Fruit fly (Drosophila melanogaster) whole organism, prepupa: ENCODE results near the gene eIF4H2.

ENCODE experiments used
- Blimp-1 ChIP-seq: fragments of 200-800 bp; sonication (Bioruptor generic); optimal IDR thresholded peaks from 3 replicates; lab custom pipeline; 2017; ENCODE audit warnings: missing biosample characterization, missing genetic modification characterization, mild to moderate bottlenecking, moderate library complexity, missing genetic modification reagents
- CG11294 ChIP-seq: fragments of 200-800 bp; sonication (Bioruptor generic); IDR thresholded peaks from 2 replicates; pipeline ENCODE4 v1.3.6; 2022; ENCODE audit warnings: missing biosample characterization, missing genetic modification characterization
- CG11762 ChIP-seq: fragments of 200-800 bp; sonication (Bioruptor generic); optimal IDR thresholded peaks from 3 replicates; lab custom pipeline; 2016; ENCODE audit warnings: missing biosample characterization, missing genetic modification characterization; ENCODE audit not compliant: insufficient read depth
- CG16779 ChIP-seq: fragments of 200-800 bp; sonication (Bioruptor generic); optimal IDR thresholded peaks from 3 replicates; lab custom pipeline; 2017; ENCODE audit warnings: missing biosample characterization, mild to moderate bottlenecking, missing genetic modification characterization
- CG34406 ChIP-seq: fragments of 200-800 bp; sonication (Bioruptor generic); optimal IDR thresholded peaks from 3 replicates; lab custom pipeline; 2016; ENCODE audit warnings: missing biosample characterization, missing genetic modification characterization
- CG3919 ChIP-seq: fragments of 200-800 bp; sonication (Bioruptor generic); optimal IDR thresholded peaks from 3 replicates; lab custom pipeline; 2016; ENCODE audit warnings: missing biosample characterization, missing genetic modification characterization
- CG4318 ChIP-seq: fragments of 200-800 bp; sonication (Bioruptor generic); optimal IDR thresholded peaks from 3 replicates; lab custom pipeline; 2017; ENCODE audit warnings: missing biosample characterization, mild to moderate bottlenecking, missing genetic modification characterization
- CG6163 ChIP-seq: fragments of 200-800 bp; sonication (Bioruptor generic); IDR thresholded peaks from 3 replicates; pipeline ENCODE4 v1.3.6; 2022; ENCODE audit warnings: missing biosample characterization, missing genetic modification characterization
- CG6276 ChIP-seq: fragments of 200-800 bp; sonication (Bioruptor generic); optimal IDR thresholded peaks from 2 replicates; lab custom pipeline; 2017; ENCODE audit warnings: missing biosample characterization, mild to moderate bottlenecking, missing genetic modification characterization
- CG6792 ChIP-seq: fragments of 200-800 bp; sonication (Bioruptor generic); optimal IDR thresholded peaks from 3 replicates; lab custom pipeline; 2016; ENCODE audit warnings: missing biosample characterization, missing genetic modification characterization
- CG6854 ChIP-seq: fragments of 200-800 bp; sonication (Bioruptor generic); optimal IDR thresholded peaks from 2 replicates; lab custom pipeline; 2017; ENCODE audit warnings: missing biosample characterization, mild to moderate bottlenecking, missing genetic modification characterization
- CG7368 ChIP-seq: fragments of 200-800 bp; sonication (Bioruptor generic); optimal IDR thresholded peaks from 3 replicates; lab custom pipeline; 2016; ENCODE audit warnings: missing biosample characterization, missing genetic modification characterization
- CG8119 ChIP-seq: fragments of 200-800 bp; sonication (Bioruptor generic); IDR thresholded peaks from 3 replicates; pipeline ENCODE4 v1.3.6; 2022; ENCODE audit warnings: missing biosample characterization, missing genetic modification characterization
- CG8319 ChIP-seq: fragments of 200-800 bp; sonication (Bioruptor generic); optimal IDR thresholded peaks from 3 replicates; lab custom pipeline; 2016; ENCODE audit warnings: missing biosample characterization, missing genetic modification characterization
- Eip78C ChIP-seq: fragments of 200-800 bp; sonication (Bioruptor generic); peaks from one replicate; lab custom pipeline; 2016; ENCODE audit warnings: missing biosample characterization, missing genetic modification characterization
- Ets21C ChIP-seq: fragments of 200-800 bp; sonication (Bioruptor generic); optimal IDR thresholded peaks from 3 replicates; lab custom pipeline; 2016; ENCODE audit warnings: missing biosample characterization, missing genetic modification characterization
- Hr38 ChIP-seq: sonication (Bioruptor generic); optimal IDR thresholded peaks from 2 replicates; lab custom pipeline; 2016; ENCODE audit warnings: missing biosample characterization, missing genetic modification characterization
- Lpt ChIP-seq: fragments of 200-800 bp; sonication (Bioruptor generic); optimal IDR thresholded peaks from 3 replicates; lab custom pipeline; 2016; ENCODE audit warnings: missing biosample characterization, missing genetic modification characterization
- Smox ChIP-seq: fragments of 200-800 bp; sonication (Bioruptor generic); optimal IDR thresholded peaks from 3 replicates; lab custom pipeline; 2016; ENCODE audit warnings: missing biosample characterization, missing genetic modification characterization
- Sox14 ChIP-seq: fragments of 200-800 bp; sonication (Bioruptor generic); optimal IDR thresholded peaks from 3 replicates; lab custom pipeline; 2016; ENCODE audit warnings: missing biosample characterization, missing genetic modification characterization
- acj6 ChIP-seq: fragments of 200-800 bp; sonication (Bioruptor generic); optimal IDR thresholded peaks from 3 replicates; lab custom pipeline; 2016; ENCODE audit warnings: missing biosample characterization, missing genetic modification characterization
- cyc ChIP-seq: fragments of 200-800 bp; sonication (Bioruptor generic); optimal IDR thresholded peaks from 3 replicates; lab custom pipeline; 2016; ENCODE audit warnings: missing biosample characterization, missing genetic modification characterization
- esn ChIP-seq: fragments of 200-800 bp; sonication (Bioruptor generic); optimal IDR thresholded peaks from 2 replicates; lab custom pipeline; 2016; ENCODE audit warnings: missing biosample characterization, mild to moderate bottlenecking, missing genetic modification characterization, moderate library complexity
- fd59A ChIP-seq: fragments of 200-800 bp; sonication (Bioruptor generic); optimal IDR thresholded peaks from 2 replicates; lab custom pipeline; 2017; ENCODE audit warnings: missing biosample characterization, mild to moderate bottlenecking, missing genetic modification characterization, missing genetic modification reagents
- fd85E ChIP-seq: fragments of 200-800 bp; sonication (Bioruptor generic); optimal IDR thresholded peaks from 3 replicates; lab custom pipeline; 2016; ENCODE audit warnings: missing biosample characterization, missing genetic modification characterization
- fkh ChIP-seq: fragments of 200-800 bp; sonication (Bioruptor generic); optimal IDR thresholded peaks from 3 replicates; lab custom pipeline; 2017; ENCODE audit warnings: missing biosample characterization, mild to moderate bottlenecking, missing genetic modification characterization, moderate library complexity
- lz ChIP-seq: fragments of 200-800 bp; sonication (Bioruptor generic); optimal IDR thresholded peaks from 3 replicates; lab custom pipeline; 2016; ENCODE audit warnings: missing biosample characterization, missing genetic modification characterization
- pdm3 ChIP-seq: fragments of 200-800 bp; sonication (Bioruptor generic); optimal IDR thresholded peaks from 3 replicates; lab custom pipeline; 2016; ENCODE audit warnings: missing biosample characterization, missing genetic modification characterization
- ss ChIP-seq, 2 experiments: fragments of 200-800 bp; sonication (Bioruptor generic); optimal IDR thresholded peaks; 2 replicates in 1 of 2; 3 replicates in 1 of 2; lab custom pipeline; 2017 to 2018; ENCODE audit warnings: mild to moderate bottlenecking in 2 of 2, missing biosample characterization in 2 of 2, missing genetic modification characterization in 2 of 2, moderate library complexity in 1 of 2
- svp ChIP-seq: fragments of 200-800 bp; sonication (Bioruptor generic); peaks from one replicate; lab custom pipeline; 2016; ENCODE audit warnings: missing biosample characterization, missing genetic modification characterization
- topi ChIP-seq: fragments of 200-800 bp; sonication (Bioruptor generic); optimal IDR thresholded peaks from 3 replicates; lab custom pipeline; 2016; ENCODE audit warnings: missing biosample characterization, missing genetic modification characterization
- vri ChIP-seq: fragments of 200-800 bp; sonication (Bioruptor generic); optimal IDR thresholded peaks from 3 replicates; lab custom pipeline; 2016; ENCODE audit warnings: missing biosample characterization, mild to moderate bottlenecking, missing genetic modification characterization

eIF4H2 gene

dm6 chr3R:30765306-30766033 lies 39.6 kb downstream of the eIF4H2 start, which contains the start of gene zfh1 (continued):
- no peak for TF ChIP-seq CG7368 (GFP tag; lab: Kevin White, UChicago)
- TF ChIP-seq CG6854 (GFP tag; lab: Kevin White, UChicago), result no peak
- no peak for TF ChIP-seq fd59A (GFP tag; lab: Kevin White, UChicago)
- no peak for TF ChIP-seq lz (GFP tag; lab: Kevin White, UChicago)
- TF ChIP-seq fd85E (GFP tag; lab: Kevin White, UChicago), result no peak
- TF ChIP-seq ss (GFP tag; optimal IDR thresholded peaks at IDR 0.05; lab: Kevin White, UChicago), result no peak
- no peak for TF ChIP-seq CG8319 (GFP tag; lab: Kevin White, UChicago)
- no peak for TF ChIP-seq CG11762 (GFP tag; lab: Kevin White, UChicago)

DNA sequence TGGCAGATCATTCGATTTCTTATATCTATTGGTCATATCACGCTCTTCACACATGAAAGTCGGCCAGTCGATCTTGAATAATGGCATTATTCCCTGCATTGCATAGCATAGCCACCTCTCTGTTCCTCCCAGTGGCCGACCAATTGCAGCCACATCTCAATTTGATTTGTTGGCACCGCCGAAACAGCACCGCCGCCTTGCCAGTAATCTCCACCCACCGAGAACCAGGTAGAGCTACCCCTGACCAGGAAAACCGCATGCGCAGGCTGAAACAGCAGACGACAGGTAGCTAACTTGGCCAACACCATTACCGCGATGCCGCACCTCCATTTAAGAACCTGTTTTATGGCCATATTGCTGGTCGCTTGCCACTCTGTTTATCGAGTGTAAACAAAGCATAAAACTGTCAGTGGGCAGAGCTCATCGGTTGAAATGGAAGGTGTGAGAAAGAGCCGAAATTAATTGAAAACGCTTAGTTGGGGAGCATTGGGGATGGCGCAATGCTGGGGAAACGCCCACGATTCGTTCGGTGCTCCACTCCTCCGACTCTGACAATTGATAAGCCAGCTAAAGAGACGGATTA lies 41.1 kb downstream of the eIF4H2 start:
- no peak for TF ChIP-seq CG16779
- TF ChIP-seq svp (GFP tag; lab: Kevin White, UChicago), result peak; percentile 43
- no peak for TF ChIP-seq Blimp-1 (GFP tag; lab: Kevin White, UChicago)
- no peak for TF ChIP-seq CG6854 (GFP tag; lab: Kevin White, UChicago)
- no peak for TF ChIP-seq CG6163 (GFP tag; lab: Robert Waterston, UW)
- no peak for TF ChIP-seq Hr38 (GFP tag; lab: Kevin White, UChicago)
- TF ChIP-seq fkh (GFP tag; lab: Kevin White, UChicago), result peak; percentile 78

DNA sequence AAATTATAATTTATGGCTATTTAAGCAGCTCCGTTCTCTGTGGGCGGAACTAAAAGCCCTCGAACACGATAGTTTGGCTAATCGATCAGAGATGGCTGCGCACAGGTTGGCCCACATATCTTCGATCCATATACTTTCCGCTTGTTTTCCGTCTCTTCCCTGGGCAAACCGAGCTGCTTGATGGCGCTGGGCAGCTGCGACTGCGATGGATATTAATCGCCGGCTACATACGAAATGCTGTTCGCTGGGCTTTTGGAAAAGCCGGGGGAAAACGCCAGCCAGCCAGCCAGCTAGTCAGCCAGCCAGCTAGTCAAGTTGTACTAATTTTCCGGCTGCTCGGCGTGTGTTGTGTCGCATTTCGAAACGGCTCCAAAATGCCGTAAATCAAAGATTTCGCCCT lies 41.7 kb downstream of the eIF4H2 start:
- TF ChIP-seq CG16779 (no peak), acj6 (GFP tag; lab: Kevin White, UChicago) (no peak), CG4318 (GFP tag; lab: Kevin White, UChicago) (no peak), svp (GFP tag; lab: Kevin White, UChicago) (no peak), CG8119 (GFP tag; lab: Robert Waterston, UW) (no peak), CG11294 (GFP tag; lab: Robert Waterston, UW) (no peak), CG6792 (no peak), vri (no peak), Sox14 (GFP tag; lab: Kevin White, UChicago) (no peak), Lpt (no peak), CG3919 (GFP tag; lab: Kevin White, UChicago) (no peak), Smox (no peak), esn (GFP tag; lab: Kevin White, UChicago) (no peak), cyc (no peak), pdm3 (no peak), Ets21C (GFP tag; lab: Kevin White, UChicago) (no peak), CG6276 (GFP tag; lab: Kevin White, UChicago) (no peak), CG8319 (GFP tag; lab: Kevin White, UChicago) (no peak), topi (GFP tag; lab: Kevin White, UChicago) (no peak), Eip78C (GFP tag; lab: Kevin White, UChicago) (no peak)

DNA sequence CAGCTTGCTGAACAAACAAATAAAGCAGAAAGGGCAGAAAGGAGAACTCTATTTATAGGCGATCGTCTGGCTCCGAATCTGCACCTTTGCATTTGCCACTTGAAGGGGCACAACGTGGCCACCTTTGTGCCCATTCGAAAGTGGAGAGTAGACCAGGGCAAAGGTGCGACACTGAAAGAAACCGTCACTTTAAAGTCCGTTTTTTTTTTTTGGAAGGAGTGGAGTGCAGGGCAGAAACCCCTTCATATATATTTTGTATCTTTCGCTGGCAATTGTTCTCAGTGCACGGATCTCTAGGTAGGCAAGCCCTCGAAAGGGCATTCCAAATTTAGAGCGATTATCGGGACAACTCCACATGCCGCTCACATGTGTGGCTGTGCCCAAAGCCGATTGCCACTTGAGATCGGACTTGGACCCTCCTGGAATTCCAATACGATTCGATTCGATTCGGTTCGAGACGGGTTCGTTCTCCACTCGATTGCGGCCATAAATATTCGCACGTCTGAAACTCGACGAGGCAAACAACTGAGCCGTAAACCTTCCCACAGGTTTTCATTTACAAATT lies 44.3 kb downstream of the eIF4H2 start:
- TF ChIP-seq svp (GFP tag; lab: Kevin White, UChicago), result peak; percentile 61
- TF ChIP-seq Eip78C (GFP tag; lab: Kevin White, UChicago), result peak; percentile 22
- peak; percentile 34 for TF ChIP-seq CG3919 (GFP tag; lab: Kevin White, UChicago)
- TF ChIP-seq CG8319 (GFP tag; lab: Kevin White, UChicago), result no peak

DNA sequence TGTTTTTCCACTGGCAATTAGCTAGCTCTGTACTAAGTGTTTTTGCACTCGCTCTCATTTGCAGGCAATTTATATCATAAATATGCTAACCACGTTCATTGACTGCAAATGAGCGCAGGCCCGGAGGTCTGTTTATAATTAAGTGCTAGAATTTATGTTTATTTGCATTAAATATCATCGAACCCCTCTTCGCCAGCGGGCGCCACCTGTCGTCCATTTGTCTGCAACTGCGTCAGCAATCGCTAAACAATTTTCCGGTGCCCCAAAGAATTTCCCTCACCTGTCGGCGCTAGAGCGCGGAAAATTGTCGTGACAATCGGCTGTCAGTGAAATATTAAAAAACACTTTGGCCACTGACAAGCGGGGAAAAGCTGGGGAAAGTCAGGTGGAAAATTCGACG lies 44.8 kb downstream of the eIF4H2 start:
- TF ChIP-seq acj6 (GFP tag; lab: Kevin White, UChicago), result no peak
- TF ChIP-seq topi (GFP tag; lab: Kevin White, UChicago), result no peak
- no peak for TF ChIP-seq CG11294 (GFP tag; lab: Robert Waterston, UW)
- no peak for TF ChIP-seq vri
- TF ChIP-seq ss (GFP tag; optimal IDR thresholded peaks at IDR 0.05; lab: Kevin White, UChicago), result no peak
- no peak for TF ChIP-seq CG34406 (GFP tag; lab: Kevin White, UChicago)
- TF ChIP-seq Blimp-1 (GFP tag; lab: Kevin White, UChicago), result no peak
